Worm (Caenorhabditis elegans) whole organism, L4/young adult: ENCODE results near the gene hpo-28.

Experiments
- dao-5 ChIP-seq: sonication (generic microtip); optimal IDR thresholded peaks from 2 replicates; lab custom pipeline; 2016; ENCODE audit warnings: missing genotype, missing genetic modification characterization, moderate library complexity, missing compliant biosample characterization
- him-1 ChIP-seq: sonication (generic microtip); optimal IDR thresholded peaks from 2 replicates; lab custom pipeline; 2016; ENCODE audit warnings: missing genotype, missing genetic modification reagents, missing genetic modification characterization, missing compliant biosample characterization

ce11 chrIII:5743084-5743483 is 34.0 kb upstream of the hpo-28 start, which contains the start of gene B0244.15:
- TF ChIP-seq him-1 (no peak), dao-5 (tag; lab: Kevin White, UChicago) (no peak)
